Worm (Caenorhabditis elegans) whole organism, L1 larva: ENCODE results near the gene Y54G2A.28.

Experiments used
- C34B4.2 ChIP-seq: sonication (generic microtip); optimal IDR thresholded peaks from 2 replicates; lab custom pipeline; 2017; ENCODE audit warnings: mild to moderate bottlenecking, missing genetic modification characterization, missing compliant biosample characterization
- F16B12.6 ChIP-seq: fragments of 150-350 bp; optimal IDR thresholded peaks from 2 replicates; lab custom pipeline; 2014; ENCODE audit warnings: missing biosample characterization, missing genetic modification characterization
- Y116A8C.19 ChIP-seq: sonication (generic microtip); optimal IDR thresholded peaks from 2 replicates; lab custom pipeline; 2016; ENCODE audit warnings: missing compliant biosample characterization, missing genetic modification characterization, borderline replicate concordance
- aha-1 ChIP-seq: fragments of 150-350 bp; optimal IDR thresholded peaks from 2 replicates; lab custom pipeline; 2014; ENCODE audit warnings: missing biosample characterization, missing genetic modification characterization
- alr-1 ChIP-seq: fragments of 200-800 bp; sonication (Bioruptor generic); optimal IDR thresholded peaks from 2 replicates; lab custom pipeline; 2018; ENCODE audit warnings: borderline replicate concordance, mild to moderate bottlenecking, missing genetic modification characterization, missing compliant biosample characterization
- aly-2 ChIP-seq: fragments of 150-350 bp; optimal IDR thresholded peaks from 2 replicates; lab custom pipeline; 2014; ENCODE audit warnings: missing biosample characterization, missing genetic modification characterization
- ama-1 ChIP-seq: fragments of 150-350 bp; optimal IDR thresholded peaks from 2 replicates; lab custom pipeline; 2014
- ceh-8 ChIP-seq: fragments of 200-800 bp; sonication (Bioruptor generic); optimal IDR thresholded peaks from 2 replicates; lab custom pipeline; 2018; ENCODE audit warnings: mild to moderate bottlenecking, missing genetic modification characterization, moderate library complexity, missing compliant biosample characterization
- ceh-82 ChIP-seq, 3 experiments: fragments of 150-350 bp in 1 of 3; sonication (generic microtip) in 2 of 3; optimal IDR thresholded peaks; 2 replicates each; lab custom pipeline; 2014 to 2017; ENCODE audit warnings: missing biosample characterization in 3 of 3, missing genetic modification characterization in 3 of 3
- ces-1 ChIP-seq: fragments of 150-350 bp; optimal IDR thresholded peaks from 2 replicates; lab custom pipeline; 2014; ENCODE audit warnings: missing biosample characterization, missing genetic modification reagents, missing genetic modification characterization
- efl-1 ChIP-seq, 4 experiments: fragments of 150-350 bp; optimal IDR thresholded peaks in 3 of 4; peaks in 1 of 4; 1 replicate in 1 of 4; 2 replicates in 3 of 4; lab custom pipeline; 2014; ENCODE audit warnings: missing biosample characterization in 2 of 4, missing genetic modification characterization in 2 of 4, missing genetic modification reagents in 2 of 4
- egl-27 ChIP-seq, 2 experiments: fragments of 150-350 bp in 1 of 2; sonication (generic microtip); optimal IDR thresholded peaks; 3 replicates each; lab custom pipeline; 2017 to 2018; ENCODE audit warnings: missing biosample characterization in 2 of 2, missing genetic modification characterization in 2 of 2, missing genetic modification reagents in 2 of 2
- elt-2 ChIP-seq: sonication (generic microtip); optimal IDR thresholded peaks from 2 replicates; lab custom pipeline; 2016; ENCODE audit warnings: missing genetic modification characterization, mild to moderate bottlenecking, inconsistent platforms, missing compliant biosample characterization, missing genetic modification reagents
- fkh-10 ChIP-seq: sonication (generic microtip); optimal IDR thresholded peaks from 2 replicates; lab custom pipeline; 2017; ENCODE audit warnings: missing biosample characterization, missing genetic modification reagents, missing genetic modification characterization
- fkh-8 ChIP-seq: sonication (generic microtip); optimal IDR thresholded peaks from 2 replicates; lab custom pipeline; 2016; ENCODE audit warnings: mild to moderate bottlenecking, missing genetic modification characterization, missing compliant biosample characterization
- grh-1 ChIP-seq: fragments of 200-800 bp; sonication (Bioruptor generic); IDR thresholded peaks from 2 replicates; pipeline ENCODE4 v1.3.6; 2022; ENCODE audit warnings: missing genetic modification reagents, missing genetic modification characterization, missing compliant biosample characterization
- irx-1 ChIP-seq: sonication (generic microtip); optimal IDR thresholded peaks from 2 replicates; lab custom pipeline; 2016; ENCODE audit warnings: missing genetic modification characterization, missing compliant biosample characterization
- isw-1 ChIP-seq: fragments of 200-800 bp; sonication (Bioruptor generic); IDR thresholded peaks from 2 replicates; pipeline ENCODE4 v1.3.6; 2022; ENCODE audit warnings: missing genetic modification characterization, missing compliant biosample characterization
- jun-1 ChIP-seq: fragments of 150-350 bp; optimal IDR thresholded peaks from 2 replicates; lab custom pipeline; 2014; ENCODE audit warnings: missing biosample characterization, missing genetic modification reagents, missing genetic modification characterization
- lin-14 ChIP-seq: fragments of 200-800 bp; sonication (Bioruptor generic); optimal IDR thresholded peaks from 2 replicates; lab custom pipeline; 2018; ENCODE audit warnings: mild to moderate bottlenecking, missing genetic modification characterization, moderate library complexity, missing compliant biosample characterization
- lin-15B ChIP-seq: fragments of 150-350 bp; sonication (generic microtip); optimal IDR thresholded peaks from 3 replicates; lab custom pipeline; 2014; ENCODE audit warnings: missing biosample characterization, missing genetic modification characterization
- mab-9 ChIP-seq: fragments of 200-800 bp; sonication (Bioruptor generic); IDR thresholded peaks from 2 replicates; pipeline ENCODE4 v1.3.6; 2022; ENCODE audit warnings: missing genetic modification reagents, missing genetic modification characterization, missing compliant biosample characterization
- nhr-12 ChIP-seq: sonication (generic microtip); optimal IDR thresholded peaks from 2 replicates; lab custom pipeline; 2017; ENCODE audit warnings: missing biosample characterization, missing genetic modification characterization
- nhr-237 ChIP-seq: fragments of 150-350 bp; optimal IDR thresholded peaks from 2 replicates; lab custom pipeline; 2014; ENCODE audit warnings: missing biosample characterization, missing genetic modification characterization
- nhr-47 ChIP-seq: sonication (generic microtip); optimal IDR thresholded peaks from 2 replicates; lab custom pipeline; 2016; ENCODE audit warnings: mild to moderate bottlenecking, missing genetic modification characterization, moderate library complexity, missing compliant biosample characterization
- nhr-77 ChIP-seq: fragments of 150-350 bp; optimal IDR thresholded peaks from 2 replicates; lab custom pipeline; 2014; ENCODE audit warnings: missing biosample characterization, missing genetic modification characterization
- skn-1 ChIP-seq: fragments of 150-350 bp; optimal IDR thresholded peaks from 2 replicates; lab custom pipeline; 2014; ENCODE audit warnings: missing biosample characterization, missing genetic modification characterization
- sox-4 ChIP-seq: sonication (generic microtip); optimal IDR thresholded peaks from 2 replicates; lab custom pipeline; 2016; ENCODE audit warnings: missing genetic modification characterization, missing compliant biosample characterization
- sptf-1 ChIP-seq: fragments of 150-350 bp; optimal IDR thresholded peaks from 2 replicates; lab custom pipeline; 2014; ENCODE audit warnings: missing biosample characterization, missing genetic modification characterization
- swsn-7 ChIP-seq: sonication (generic microtip); optimal IDR thresholded peaks from 2 replicates; lab custom pipeline; 2016; ENCODE audit warnings: missing genetic modification characterization, missing compliant biosample characterization
- tlp-1 ChIP-seq: fragments of 150-350 bp; optimal IDR thresholded peaks from 2 replicates; lab custom pipeline; 2014; ENCODE audit warnings: missing biosample characterization, missing genetic modification characterization
- unc-130 ChIP-seq: fragments of 150-350 bp; optimal IDR thresholded peaks from 2 replicates; lab custom pipeline; 2017; ENCODE audit warnings: missing biosample characterization, missing genetic modification characterization, inconsistent platforms
- unc-30 ChIP-seq: sonication (generic microtip); optimal IDR thresholded peaks from 2 replicates; lab custom pipeline; 2017; ENCODE audit warnings: missing biosample characterization, missing genetic modification characterization
- unc-86 ChIP-seq: sonication (generic microtip); optimal IDR thresholded peaks from 2 replicates; lab custom pipeline; 2016; ENCODE audit warnings: missing genetic modification characterization, missing compliant biosample characterization
- xbp-1 ChIP-seq: sonication (generic microtip); optimal IDR thresholded peaks from 2 replicates; lab custom pipeline; 2016; ENCODE audit warnings: missing genetic modification characterization, missing compliant biosample characterization
- zag-1 ChIP-seq: fragments of 150-350 bp; optimal IDR thresholded peaks from 2 replicates; lab custom pipeline; 2014; ENCODE audit warnings: missing biosample characterization, missing genetic modification characterization
- zip-4 ChIP-seq: fragments of 200-800 bp; sonication (Bioruptor generic); optimal IDR thresholded peaks from 2 replicates; lab custom pipeline; 2018; ENCODE audit warnings: mild to moderate bottlenecking, missing genetic modification characterization, moderate library complexity, missing compliant biosample characterization
- ztf-11 ChIP-seq, 2 experiments: sonication (generic microtip); optimal IDR thresholded peaks; 2 replicates each; lab custom pipeline; 2016 to 2017; ENCODE audit warnings: missing genetic modification characterization in 2 of 2, missing biosample characterization in 1 of 2, missing compliant biosample characterization in 1 of 2
- ztf-4 ChIP-seq: fragments of 150-350 bp; optimal IDR thresholded peaks from 2 replicates; lab custom pipeline; 2014; ENCODE audit warnings: missing biosample characterization, missing genetic modification characterization

The Y54G2A.28 gene

ce11 chrIV:2978384-2978783 lies 33.8 kb downstream of the Y54G2A.28 start, which contains the start of gene lad-2:
lad-2 (minus strand) TSS chrIV:2978484.
- TF ChIP-seq isw-1 (GFP tag; lab: Robert Waterston, UW) (no peak), efl-1 (optimal IDR thresholded peaks at IDR 0.05; lab: Kevin White, UChicago) (no peak), efl-1 (GFP tag; optimal IDR thresholded peaks at IDR 0.05 in 1 of 2; lab: Kevin White, UChicago) (no peak), aly-2 (tag; lab: Kevin White, UChicago) (no peak), elt-2 (tag; lab: Kevin White, UChicago) (no peak), fkh-8 (tag; lab: Kevin White, UChicago) (no peak), lin-15B (no peak), jun-1 (no peak), ztf-4 (no peak), nhr-237 (no peak), ceh-8 (GFP tag; lab: Kevin White, UChicago) (no peak), zag-1 (tag; lab: Kevin White, UChicago) (no peak), grh-1 (GFP tag; lab: Robert Waterston, UW) (no peak), nhr-77 (tag; lab: Kevin White, UChicago) (no peak), F16B12.6 (tag; lab: Kevin White, UChicago) (no peak), unc-130 (tag; lab: Kevin White, UChicago) (no peak), C34B4.2 (no peak)

- TF ChIP-seq fkh-10 (GFP tag; lab: Kevin White, UChicago) (no peak), ces-1 (no peak), efl-1 (optimal IDR thresholded peaks at IDR 0.05; lab: Kevin White, UChicago) (no peak), efl-1 (GFP tag; optimal IDR thresholded peaks at IDR 0.05 in 1 of 2; lab: Kevin White, UChicago) (no peak), mab-9 (GFP tag; lab: Robert Waterston, UW) (no peak), skn-1 (tag; lab: Kevin White, UChicago) (no peak), tlp-1 (tag; lab: Kevin White, UChicago) (no peak), sptf-1 (no peak), sox-4 (tag; lab: Kevin White, UChicago) (no peak)
Observed at ce11 chrIV:2971060-2971459, 41.2 kb downstream of the Y54G2A.28 start.

- TF ChIP-seq C34B4.2 (no peak), ceh-82 (tag; optimal IDR thresholded peaks at IDR 0.05; lab: Kevin White, UChicago) (no peak)
Observed at ce11 chrIV:2969399-2969990, 42.7 kb downstream of the Y54G2A.28 start, which contains the start of gene Y54G2A.57. Y54G2A.57 (plus strand) TSS chrIV:2969940.

ce11 chrIV:2966884-2967283 lies 45.3 kb downstream of the Y54G2A.28 start:
- TF ChIP-seq unc-30 (tag; lab: Kevin White, UChicago) (no peak), fkh-10 (GFP tag; lab: Kevin White, UChicago) (no peak), ztf-4 (no peak), lin-15B (no peak), ceh-82 (tag; optimal IDR thresholded peaks at IDR 0.05; lab: Kevin White, UChicago) (no peak), Y116A8C.19 (tag; lab: Kevin White, UChicago) (no peak), nhr-47 (tag; lab: Kevin White, UChicago) (no peak), nhr-12 (no peak), zip-4 (GFP tag; lab: Kevin White, UChicago) (no peak), ama-1 (lab: Kevin White, UChicago) (no peak), irx-1 (tag; lab: Kevin White, UChicago) (no peak), xbp-1 (tag; lab: Kevin White, UChicago) (no peak), efl-1 (optimal IDR thresholded peaks at IDR 0.05; lab: Kevin White, UChicago) (no peak), efl-1 (GFP tag; optimal IDR thresholded peaks at IDR 0.05 in 1 of 2; lab: Kevin White, UChicago) (no peak), unc-130 (tag; lab: Kevin White, UChicago) (no peak), egl-27 (tag; optimal IDR thresholded peaks at IDR 0.05; lab: Kevin White, UChicago) (no peak)

- TF ChIP-seq nhr-12 (no peak), alr-1 (tag; lab: Kevin White, UChicago) (no peak), swsn-7 (tag; lab: Kevin White, UChicago) (no peak), ztf-11 (tag; optimal IDR thresholded peaks at IDR 0.05; lab: Kevin White, UChicago) (no peak), lin-14 (no peak), unc-86 (tag; lab: Kevin White, UChicago) (no peak), zag-1 (tag; lab: Kevin White, UChicago) (no peak), tlp-1 (tag; lab: Kevin White, UChicago) (no peak), aha-1 (tag; lab: Kevin White, UChicago) (no peak), jun-1 (no peak), ceh-8 (GFP tag; lab: Kevin White, UChicago) (no peak), aly-2 (tag; lab: Kevin White, UChicago) (no peak), isw-1 (GFP tag; lab: Robert Waterston, UW) (no peak), nhr-47 (tag; lab: Kevin White, UChicago) (no peak)
Observed at ce11 chrIV:2960242-2960641, 52.0 kb downstream of the Y54G2A.28 start.
